Worm (Caenorhabditis elegans) whole organism, mixed stage, embryonic: ENCODE results near the gene par-2.

Experiments
- blmp-1 ChIP-seq: fragments of 150-350 bp; optimal IDR thresholded peaks from 2 replicates; lab custom pipeline; 2014; ENCODE audit warnings: missing biosample characterization, missing genetic modification characterization
- ceh-83 ChIP-seq: fragments of 200-800 bp; sonication (Bioruptor generic); optimal IDR thresholded peaks from 2 replicates; lab custom pipeline; 2018; ENCODE audit warnings: mild to moderate bottlenecking, missing genetic modification characterization, missing compliant biosample characterization
- elt-1 ChIP-seq: sonication (generic microtip); optimal IDR thresholded peaks from 2 replicates; lab custom pipeline; 2017; ENCODE audit warnings: missing genetic modification characterization, mild to moderate bottlenecking, missing compliant biosample characterization, antibody characterized with exemption, moderate library complexity, borderline replicate concordance; ENCODE audit not compliant: insufficient read depth
- flh-1 ChIP-seq: fragments of 200-800 bp; sonication (Bioruptor generic); optimal IDR thresholded peaks from 2 replicates; lab custom pipeline; 2018; ENCODE audit warnings: mild to moderate bottlenecking, missing genetic modification characterization, moderate library complexity, missing compliant biosample characterization
- lin-13 ChIP-seq: fragments of 150-350 bp; optimal IDR thresholded peaks from 2 replicates; lab custom pipeline; 2014; ENCODE audit warnings: missing biosample characterization, missing genetic modification characterization
- nhr-12 ChIP-seq: fragments of 150-350 bp; optimal IDR thresholded peaks from 2 replicates; lab custom pipeline; 2014; ENCODE audit warnings: missing biosample characterization, missing genetic modification characterization
- nhr-2 ChIP-seq: fragments of 150-350 bp; optimal IDR thresholded peaks from 2 replicates; lab custom pipeline; 2014; ENCODE audit warnings: missing biosample characterization, missing genetic modification characterization
- nhr-237 ChIP-seq: fragments of 150-350 bp; optimal IDR thresholded peaks from 2 replicates; lab custom pipeline; 2014; ENCODE audit warnings: missing biosample characterization, missing genetic modification characterization
- nhr-28 ChIP-seq: fragments of 150-350 bp; optimal IDR thresholded peaks from 2 replicates; lab custom pipeline; 2014; ENCODE audit warnings: missing biosample characterization, missing genetic modification characterization
- snpc-4 ChIP-seq: fragments of 150-350 bp; optimal IDR thresholded peaks from 2 replicates; lab custom pipeline; 2014; ENCODE audit warnings: missing biosample characterization, missing genetic modification characterization
- tbx-8 ChIP-seq: fragments of 200-800 bp; sonication (Bioruptor generic); optimal IDR thresholded peaks from 2 replicates; lab custom pipeline; 2018; ENCODE audit warnings: mild to moderate bottlenecking, missing genetic modification characterization, moderate library complexity, missing compliant biosample characterization
- unc-39 ChIP-seq: fragments of 150-350 bp; optimal IDR thresholded peaks from 2 replicates; lab custom pipeline; 2014; ENCODE audit warnings: missing biosample characterization, missing genetic modification characterization
- unc-62 ChIP-seq: fragments of 150-350 bp; optimal IDR thresholded peaks from 2 replicates; lab custom pipeline; 2014; ENCODE audit warnings: missing biosample characterization, missing genetic modification reagents, missing genetic modification characterization
- ztf-11 ChIP-seq: fragments of 150-350 bp; optimal IDR thresholded peaks from 2 replicates; lab custom pipeline; 2014; ENCODE audit warnings: missing biosample characterization, missing genetic modification characterization

DNA sequence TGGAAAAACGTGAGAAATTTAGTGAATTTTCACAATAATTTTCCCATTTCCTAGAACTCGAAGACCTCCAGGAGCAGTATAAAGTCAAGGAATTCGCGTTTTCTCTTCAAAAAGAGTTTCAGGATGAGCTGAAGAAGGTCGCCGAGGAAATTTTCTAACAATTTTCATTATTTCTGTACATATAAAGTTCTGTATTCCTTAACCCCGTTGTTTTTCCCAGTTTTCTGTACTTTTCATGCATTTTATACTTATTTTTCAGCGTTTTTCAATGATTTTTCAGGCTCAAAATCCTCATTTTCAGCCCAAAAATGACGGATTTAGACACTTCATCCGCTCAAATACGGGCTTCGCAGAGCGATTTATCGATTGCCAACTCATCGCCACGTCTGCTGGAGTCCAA, at the start of gene par-2:
- TF ChIP-seq flh-1 (no peak), elt-1 (no peak), nhr-12 (no peak), unc-39 (tag; lab: Kevin White, UChicago) (no peak), blmp-1 (tag; lab: Kevin White, UChicago) (no peak), snpc-4 (tag; lab: Kevin White, UChicago) (no peak), ztf-11 (tag; lab: Kevin White, UChicago) (no peak), ceh-83 (GFP tag; lab: Kevin White, UChicago) (no peak), unc-62 (no peak), nhr-2 (tag; lab: Kevin White, UChicago) (no peak), lin-13 (tag; lab: Kevin White, UChicago) (no peak), nhr-237 (tag; lab: Kevin White, UChicago) (no peak), nhr-28 (tag; lab: Kevin White, UChicago) (no peak), tbx-8 (GFP tag; lab: Kevin White, UChicago) (no peak)
